Worm (Caenorhabditis elegans) whole organism, young adult: ENCODE measurements around the gene tag-241.

ENCODE experiments used
- F37B4.10 ChIP-seq: fragments of 200-800 bp; sonication (Bioruptor generic); IDR thresholded peaks from 2 replicates; pipeline ENCODE4 v1.3.6; 2022; ENCODE audit warnings: missing genetic modification characterization, missing compliant biosample characterization
- K11D2.4 ChIP-seq: fragments of 200-800 bp; sonication (Bioruptor generic); IDR thresholded peaks from 2 replicates; pipeline ENCODE4 v1.3.6; 2022; ENCODE audit warnings: missing genetic modification reagents, missing genetic modification characterization, missing compliant biosample characterization
- atf-7 ChIP-seq: sonication (generic microtip); optimal IDR thresholded peaks from 2 replicates; lab custom pipeline; 2017; ENCODE audit warnings: mild to moderate bottlenecking, missing genetic modification characterization, missing compliant biosample characterization
- pbrm-1 ChIP-seq: fragments of 200-800 bp; sonication (Bioruptor generic); IDR thresholded peaks from 2 replicates; pipeline ENCODE4 v1.3.6; 2022; ENCODE audit warnings: missing genetic modification reagents, missing genetic modification characterization, missing compliant biosample characterization
- snpc-1.3 ChIP-seq: sonication (generic microtip); optimal IDR thresholded peaks from 2 replicates; lab custom pipeline; 2017; ENCODE audit warnings: missing genetic modification characterization, mild to moderate bottlenecking, missing compliant biosample characterization, antibody characterized with exemption, moderate library complexity, missing genotype, missing genetic modification reagents; ENCODE audit not compliant: insufficient read depth
- unc-62 ChIP-seq: fragments of 150-350 bp; optimal IDR thresholded peaks from 2 replicates; lab custom pipeline; 2014; ENCODE audit warnings: missing biosample characterization, missing genetic modification reagents, missing genetic modification characterization

DNA sequence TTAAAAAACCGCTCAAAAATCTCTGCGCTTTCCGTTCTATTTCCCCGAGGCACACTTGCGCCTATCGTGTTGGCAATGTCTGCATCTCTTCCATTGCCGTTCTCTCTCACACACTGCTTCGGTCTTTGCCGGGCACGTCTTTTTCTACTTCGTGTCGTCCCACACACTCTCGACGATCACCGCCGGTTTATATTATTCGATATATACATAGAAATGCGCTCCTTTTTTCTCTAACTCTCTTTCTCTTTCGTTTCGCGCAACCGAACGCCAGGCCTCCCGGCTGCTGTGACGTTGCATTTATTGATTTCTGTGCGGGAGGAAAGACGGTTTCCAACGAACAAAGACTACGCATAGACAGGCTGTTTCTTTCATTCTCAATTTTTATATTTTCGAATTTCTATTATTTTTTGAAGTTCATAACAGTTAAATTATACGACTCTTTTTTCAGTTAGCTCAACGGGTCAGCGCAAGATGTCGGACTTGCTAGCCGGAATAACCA lies 25.7 kb upstream of the tag-241 start, which contains the start of gene rsd-3:
- no peak for TF ChIP-seq K11D2.4
- TF ChIP-seq pbrm-1 (GFP tag; lab: Robert Waterston, UW): no peak
- no peak for TF ChIP-seq snpc-1.3 (tag; lab: Kevin White, UChicago)
- TF ChIP-seq unc-62 (GFP tag; lab: Kevin White, UChicago): no peak
- TF ChIP-seq atf-7: peak; percentile 16
- no peak for TF ChIP-seq F37B4.10 (GFP tag; lab: Robert Waterston, UW)
